Fruit fly (Drosophila melanogaster) Kc167 (cell line): ENCODE results near the gene otu.

ENCODE experiments used
- Sin3A ChIP-seq: fragments of >200 bp; optimal IDR thresholded peaks from 2 replicates; lab custom pipeline; 2018; ENCODE audit warnings: missing external identifiers
- h ChIP-seq: fragments of >200 bp; optimal IDR thresholded peaks from 3 replicates; lab custom pipeline; 2018; ENCODE audit warnings: missing external identifiers
- insv ChIP-seq: fragments of >200 bp; optimal IDR thresholded peaks from 3 replicates; lab custom pipeline; 2018; ENCODE audit warnings: missing external identifiers
- psq ChIP-seq: fragments of >200 bp; optimal IDR thresholded peaks from 2 replicates; lab custom pipeline; 2017; ENCODE audit warnings: missing external identifiers

DNA sequence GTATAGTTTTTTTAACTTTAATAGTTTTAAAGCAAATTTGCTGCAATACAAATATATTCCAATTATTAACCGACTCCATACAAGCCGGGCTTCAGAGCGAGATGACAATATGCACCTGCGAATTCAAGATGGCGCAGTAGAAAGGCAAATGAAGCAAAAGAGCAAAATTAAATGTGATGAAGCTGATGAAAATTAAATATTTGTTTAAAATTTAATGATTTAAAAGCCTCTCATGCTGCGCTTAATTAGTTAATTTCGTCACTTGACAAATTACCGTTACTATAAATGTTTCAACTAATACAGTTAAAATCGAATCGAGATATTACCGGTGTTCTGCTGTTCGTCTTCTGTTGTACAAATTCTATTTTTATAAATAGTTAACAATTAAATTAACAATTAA is 287 bp downstream of the otu start, which contains the start of gene CG33181:
- TF ChIP-seq Sin3A = no peak
- no peak for TF ChIP-seq h (lab: Kevin White, UChicago)
- no peak for TF ChIP-seq psq (lab: Kevin White, UChicago)
- no peak for TF ChIP-seq insv (lab: Kevin White, UChicago)
